Worm (Caenorhabditis elegans): ENCODE data around the gene Y43F8C.7.

The Y43F8C.7 gene

DNA sequence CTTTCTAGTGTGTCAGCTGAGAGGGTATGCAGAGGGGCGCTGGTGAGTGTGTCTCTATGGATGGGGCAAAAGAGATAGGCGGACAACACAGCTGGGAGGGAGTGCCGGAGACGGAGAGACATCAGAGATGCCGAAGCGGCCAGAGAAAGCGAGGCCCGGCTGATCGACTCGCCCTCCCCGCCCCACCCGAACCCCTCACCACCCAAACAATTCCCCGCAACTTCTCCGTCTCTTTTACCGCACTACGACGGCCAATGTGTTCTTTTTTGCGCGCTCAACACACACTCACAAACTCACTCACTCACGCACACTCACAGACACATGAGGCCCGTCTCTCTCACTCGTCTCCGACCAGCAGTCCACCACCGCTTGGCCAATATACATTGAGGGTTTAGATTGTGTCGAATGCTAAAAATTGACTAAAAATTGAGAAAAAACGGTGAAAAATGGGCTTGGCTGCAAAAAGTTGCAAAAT is 21.4 kb downstream of the Y43F8C.7 start, which contains the start of gene Y43F8C.3:
Gene Y43F8C.3 (minus strand): TSS at position 187 of the 475 bp plus-strand sequence.
- TF ChIP-seq W03F9.2 (tag; optimal IDR thresholded peaks at IDR 0.05) (peak; percentile 7), him-1 (tag; optimal IDR thresholded peaks at IDR 0.05) (peak; percentile 60), dao-5 (tag; optimal IDR thresholded peaks at IDR 0.05) (no peak)

DNA sequence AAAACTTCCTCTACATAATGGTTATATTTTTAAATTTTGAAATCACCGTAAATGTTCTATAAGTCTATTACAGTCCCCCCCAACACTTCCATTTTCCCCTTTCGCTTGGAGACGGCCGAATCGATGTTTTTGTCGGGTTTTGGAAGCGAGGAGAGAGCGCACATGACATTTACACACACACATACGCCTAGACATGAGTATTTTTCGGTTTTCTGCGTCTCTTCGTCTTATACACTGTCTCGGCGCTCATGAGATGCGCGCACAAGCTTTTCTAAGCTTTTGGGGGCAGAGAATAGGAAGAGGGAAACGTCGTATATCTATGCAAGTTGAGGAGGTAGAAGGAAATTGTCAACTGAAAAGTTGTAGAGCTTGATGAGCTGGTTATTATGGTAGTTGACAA is 23.7 kb downstream of the Y43F8C.7 start:
- no peak for TF ChIP-seq W03F9.2 (tag; optimal IDR thresholded peaks at IDR 0.05)
- TF ChIP-seq dao-5 (tag; optimal IDR thresholded peaks at IDR 0.05), result no peak
- no peak for TF ChIP-seq him-1 (tag; optimal IDR thresholded peaks at IDR 0.05)

DNA sequence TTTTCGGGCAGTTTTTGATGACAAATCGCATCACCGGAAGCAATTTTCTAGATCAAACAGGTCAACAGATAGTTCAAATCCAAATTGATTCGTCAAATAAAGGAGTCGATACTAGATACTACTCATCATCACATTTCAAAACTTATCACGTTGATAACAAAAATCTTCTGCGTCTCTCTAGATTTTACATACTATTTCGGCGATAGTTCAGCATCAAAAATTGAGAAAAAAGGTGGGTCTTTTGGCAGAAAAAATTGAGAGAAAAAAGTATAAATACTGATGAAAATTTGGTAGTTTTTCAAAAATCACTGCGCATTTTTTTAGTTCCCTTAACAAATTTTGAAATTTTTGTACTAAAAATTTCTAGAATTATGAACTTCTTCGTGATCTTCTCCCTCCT is 30.7 kb downstream of the Y43F8C.7 start, which contains the start of gene nlp-26:
Gene nlp-26 (plus strand): TSS at position 301 of the 400 bp plus-strand sequence.
- TF ChIP-seq him-1 (tag; optimal IDR thresholded peaks at IDR 0.05), result no peak
- no peak for TF ChIP-seq W03F9.2 (tag; optimal IDR thresholded peaks at IDR 0.05)
- TF ChIP-seq dao-5 (tag; optimal IDR thresholded peaks at IDR 0.05), result no peak

DNA sequence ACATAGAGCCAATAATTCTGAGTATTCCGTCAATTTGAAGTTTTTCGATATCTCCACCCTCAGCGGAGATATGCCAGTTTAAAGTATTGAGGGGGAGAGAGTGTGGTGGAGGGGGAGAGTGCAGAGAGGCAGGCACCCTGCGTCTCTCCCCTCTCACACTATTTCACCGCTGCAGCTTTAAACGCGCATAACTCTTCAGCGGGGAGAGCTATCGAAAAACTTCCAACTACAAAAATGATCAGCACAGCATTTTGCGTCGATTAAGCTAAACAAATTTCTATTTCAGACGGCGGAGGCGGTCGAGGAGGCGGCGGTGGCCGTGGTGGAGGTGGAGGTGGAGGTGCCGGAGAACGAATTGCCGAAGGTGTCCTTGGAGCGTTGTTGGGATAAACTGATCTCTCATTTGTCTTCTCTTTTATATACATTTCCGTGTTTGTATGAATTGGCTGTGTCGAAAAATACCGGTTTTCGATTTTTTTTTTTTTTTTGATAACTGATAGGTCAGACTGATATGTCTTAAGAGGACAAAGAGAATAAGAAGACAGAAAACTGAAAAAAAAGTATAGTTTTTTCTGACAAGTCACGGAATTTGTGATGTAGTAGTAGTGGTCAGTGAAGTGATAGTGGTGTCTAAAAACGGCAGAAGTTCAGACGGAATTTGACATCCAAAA is 32.0 kb downstream of the Y43F8C.7 start:
- TF ChIP-seq him-1 (tag; optimal IDR thresholded peaks at IDR 0.05) (no peak), dao-5 (tag; optimal IDR thresholded peaks at IDR 0.05) (no peak), W03F9.2 (tag; optimal IDR thresholded peaks at IDR 0.05) (no peak)

DNA sequence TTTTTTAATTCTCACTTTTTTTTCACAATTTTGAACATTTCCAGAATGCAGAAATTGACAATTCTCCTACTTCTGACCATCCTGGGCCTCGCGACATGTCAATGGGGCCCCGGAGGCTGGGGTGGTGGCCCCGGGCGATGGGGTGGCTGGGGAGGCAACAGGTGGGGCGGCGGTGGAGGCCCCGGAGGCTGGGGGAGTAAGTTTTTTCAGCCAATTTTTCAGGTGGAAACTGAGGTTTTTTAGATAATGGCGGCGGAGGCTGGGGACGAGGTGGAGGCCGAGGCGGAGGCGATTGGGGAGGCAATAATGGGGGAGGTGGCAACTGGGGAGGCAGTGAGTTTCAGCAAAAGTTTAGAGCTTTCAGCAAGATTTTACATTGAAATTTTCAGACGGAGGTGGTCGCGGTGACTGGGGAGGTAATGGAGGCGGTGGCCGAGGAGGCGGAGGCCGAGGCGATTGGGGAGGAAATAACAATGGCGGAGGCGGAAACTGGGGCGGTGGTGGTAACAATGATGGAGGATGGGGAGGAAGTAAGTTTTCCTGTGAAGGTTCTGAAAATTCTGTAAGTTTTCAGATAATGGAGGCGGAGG is 33.6 kb downstream of the Y43F8C.7 start:
- TF ChIP-seq W03F9.2 (tag; optimal IDR thresholded peaks at IDR 0.05) (no peak), him-1 (tag; optimal IDR thresholded peaks at IDR 0.05) (no peak), dao-5 (tag; optimal IDR thresholded peaks at IDR 0.05) (no peak)

DNA sequence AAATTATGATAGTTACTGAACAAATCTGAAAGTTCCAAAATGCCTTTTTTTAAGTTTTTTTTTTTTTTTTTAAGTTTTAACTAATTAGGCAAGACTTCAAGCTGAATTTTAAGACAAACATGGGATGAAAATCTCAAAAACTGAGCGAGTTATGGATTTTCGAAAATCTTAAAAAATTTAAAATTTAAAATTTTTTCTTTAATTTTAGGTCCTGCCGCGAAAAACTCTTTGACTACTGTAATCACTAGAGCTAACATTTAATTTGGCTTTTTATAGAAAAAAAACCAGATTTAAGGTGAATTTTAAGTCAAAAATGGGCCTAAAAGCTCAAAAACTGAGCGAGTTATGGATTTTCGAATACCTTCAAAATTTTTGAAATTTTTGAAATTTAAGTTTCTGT is 34.6 kb downstream of the Y43F8C.7 start, which contains the start of gene grsp-1:
Gene grsp-1 (plus strand): TSS at position 301 of the 400 bp plus-strand sequence.
- TF ChIP-seq dao-5 (tag; optimal IDR thresholded peaks at IDR 0.05), result no peak
- TF ChIP-seq him-1 (tag; optimal IDR thresholded peaks at IDR 0.05), result no peak
- TF ChIP-seq W03F9.2 (tag; optimal IDR thresholded peaks at IDR 0.05), result no peak

DNA sequence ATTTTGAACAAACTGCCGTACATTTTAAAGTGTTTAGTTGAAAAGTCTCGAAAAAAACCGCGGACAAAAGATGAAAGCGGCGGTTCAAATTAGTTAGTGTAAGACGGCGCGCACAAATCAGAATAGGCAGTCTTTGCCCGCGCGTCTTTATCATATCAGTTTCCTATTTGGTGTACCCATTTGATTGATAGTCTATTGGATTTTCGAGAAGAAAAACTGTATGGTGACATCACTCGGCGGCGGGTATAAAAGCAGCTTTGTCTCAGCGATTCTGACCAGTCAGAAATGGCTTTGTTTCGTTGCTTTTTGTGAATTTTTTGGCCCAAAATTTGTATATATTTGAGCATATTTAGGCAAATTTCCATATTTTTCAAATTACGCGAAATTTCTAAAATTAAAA is 35.2 kb downstream of the Y43F8C.7 start:
- TF ChIP-seq W03F9.2 (tag; optimal IDR thresholded peaks at IDR 0.05), result no peak
- no peak for TF ChIP-seq dao-5 (tag; optimal IDR thresholded peaks at IDR 0.05)
- TF ChIP-seq him-1 (tag; optimal IDR thresholded peaks at IDR 0.05), result no peak

DNA sequence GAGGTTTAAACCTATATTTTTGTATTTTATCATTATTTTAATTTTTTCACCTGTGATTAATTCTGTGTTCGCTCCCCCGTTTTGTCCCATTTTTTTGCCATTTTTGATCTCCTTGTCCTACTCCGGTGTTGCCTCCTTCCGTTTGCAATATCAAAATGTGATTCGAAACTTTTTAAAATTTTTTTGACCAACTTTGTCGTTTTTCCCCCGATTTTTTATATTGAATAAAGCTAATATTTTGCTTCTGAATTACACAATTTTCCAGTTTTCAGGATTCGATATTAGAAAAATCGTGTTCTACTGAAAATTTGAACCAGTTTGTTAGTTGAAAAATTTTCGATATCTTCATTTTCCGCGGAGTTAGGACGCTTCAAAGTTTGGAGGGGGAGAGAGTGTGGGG is 38.0 kb downstream of the Y43F8C.7 start, which contains the start of gene nlp-25:
Gene nlp-25 (plus strand): TSS at position 301 of the 400 bp plus-strand sequence.
- TF ChIP-seq W03F9.2 (tag; optimal IDR thresholded peaks at IDR 0.05), result no peak
- TF ChIP-seq him-1 (tag; optimal IDR thresholded peaks at IDR 0.05), result no peak
- TF ChIP-seq dao-5 (tag; optimal IDR thresholded peaks at IDR 0.05), result no peak

DNA sequence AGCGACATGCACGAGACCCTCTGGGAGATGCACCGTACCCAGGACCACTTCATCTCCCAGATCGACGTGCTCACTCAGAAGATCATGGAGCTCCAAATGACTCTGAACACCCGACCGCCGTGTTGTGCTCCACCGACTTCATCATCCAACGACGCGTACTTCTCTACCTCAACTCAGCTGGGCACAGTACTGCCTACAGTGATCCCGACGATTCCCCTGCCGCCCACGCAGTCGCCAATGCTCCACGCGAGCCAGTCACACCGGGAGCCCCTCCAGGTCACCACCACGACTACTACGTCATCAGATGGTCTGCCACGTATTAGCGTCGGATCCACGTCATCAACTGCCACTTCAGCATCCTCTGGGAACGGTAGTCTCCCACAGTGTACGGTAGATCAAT is 38.4 kb downstream of the Y43F8C.7 start:
- TF ChIP-seq W03F9.2 (tag; optimal IDR thresholded peaks at IDR 0.05), result no peak
- TF ChIP-seq dao-5 (tag; optimal IDR thresholded peaks at IDR 0.05), result no peak
- no peak for TF ChIP-seq him-1 (tag; optimal IDR thresholded peaks at IDR 0.05)

DNA sequence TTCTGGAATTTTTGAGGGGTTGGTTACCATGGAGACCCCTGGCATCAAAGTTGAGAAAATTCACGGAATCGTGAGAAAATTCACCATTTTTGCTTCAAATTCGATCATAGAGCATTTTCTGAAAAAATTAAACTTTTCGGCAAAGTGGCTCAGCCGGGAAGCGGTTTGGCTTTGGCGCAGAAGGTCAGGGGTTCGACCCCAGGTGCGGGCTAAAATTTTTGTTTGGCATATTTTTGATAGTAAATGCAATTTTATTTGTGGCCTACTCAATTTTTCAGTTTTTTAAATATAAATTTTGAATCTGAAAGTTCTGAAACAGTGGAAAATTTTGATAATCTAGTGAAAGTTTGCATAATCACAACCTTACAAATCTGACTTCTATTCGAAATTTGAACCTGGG is 44.7 kb downstream of the Y43F8C.7 start:
- TF ChIP-seq W03F9.2 (tag; optimal IDR thresholded peaks at IDR 0.05) (no peak), him-1 (tag; optimal IDR thresholded peaks at IDR 0.05) (no peak), dao-5 (tag; optimal IDR thresholded peaks at IDR 0.05) (no peak)

Data from whole organism, L4/young adult.